Worm (Caenorhabditis elegans) whole organism, L3 larva: ENCODE data around the gene R10D12.8.

Source experiments
- R02D3.7 ChIP-seq: fragments of 150-350 bp; optimal IDR thresholded peaks from 2 replicates; lab custom pipeline; 2014; ENCODE audit warnings: missing biosample characterization, missing genetic modification characterization
- ceh-28 ChIP-seq: fragments of 150-350 bp; optimal IDR thresholded peaks from 2 replicates; lab custom pipeline; 2014; ENCODE audit warnings: missing biosample characterization, missing genetic modification reagents, missing genetic modification characterization
- ceh-82 ChIP-seq: fragments of 150-350 bp; optimal IDR thresholded peaks from 2 replicates; lab custom pipeline; 2014; ENCODE audit warnings: missing biosample characterization, missing genetic modification characterization
- ceh-9 ChIP-seq: sonication (generic microtip); optimal IDR thresholded peaks from 2 replicates; lab custom pipeline; 2018; ENCODE audit warnings: missing biosample characterization, missing genetic modification characterization
- daf-12 ChIP-seq: fragments of 150-350 bp; optimal IDR thresholded peaks from 2 replicates; lab custom pipeline; 2014; ENCODE audit warnings: missing biosample characterization, missing genetic modification reagents, missing genetic modification characterization
- egl-27 ChIP-seq: sonication (generic microtip); optimal IDR thresholded peaks from 4 replicates; lab custom pipeline; 2017; ENCODE audit warnings: missing biosample characterization, missing genetic modification reagents, missing genetic modification characterization
- egl-5 ChIP-seq: fragments of 150-350 bp; optimal IDR thresholded peaks from 2 replicates; lab custom pipeline; 2017; ENCODE audit warnings: missing biosample characterization, missing genetic modification reagents, missing genetic modification characterization, inconsistent platforms
- elt-1 ChIP-seq: fragments of 150-350 bp; optimal IDR thresholded peaks from 2 replicates; lab custom pipeline; 2014; ENCODE audit warnings: missing biosample characterization, missing genetic modification characterization
- elt-2 ChIP-seq: sonication (generic microtip); optimal IDR thresholded peaks from 2 replicates; lab custom pipeline; 2016; ENCODE audit warnings: missing genetic modification reagents, mild to moderate bottlenecking, missing genetic modification characterization, missing compliant biosample characterization
- elt-3 ChIP-seq, 3 experiments: fragments of 150-350 bp in 1 of 3; sonication (generic microtip) in 2 of 3; optimal IDR thresholded peaks; 2 replicates in 2 of 3; 4 replicates in 1 of 3; lab custom pipeline; 2014 to 2017; ENCODE audit warnings: missing biosample characterization in 3 of 3, missing genetic modification characterization in 3 of 3
- eor-1 ChIP-seq, 2 experiments: fragments of 150-350 bp; optimal IDR thresholded peaks; 2 replicates each; lab custom pipeline; 2014 to 2018; ENCODE audit warnings: missing biosample characterization in 2 of 2, missing genetic modification characterization in 2 of 2
- fkh-10 ChIP-seq: sonication (generic microtip); optimal IDR thresholded peaks from 2 replicates; lab custom pipeline; 2017; ENCODE audit warnings: missing biosample characterization, missing genetic modification reagents, missing genetic modification characterization
- fos-1 ChIP-seq: fragments of 150-350 bp; optimal IDR thresholded peaks from 2 replicates; lab custom pipeline; 2014; ENCODE audit warnings: missing biosample characterization, missing genetic modification characterization
- hmg-11 ChIP-seq: sonication (generic microtip); optimal IDR thresholded peaks from 2 replicates; lab custom pipeline; 2016; ENCODE audit warnings: missing genetic modification characterization, missing compliant biosample characterization
- lin-15B ChIP-seq: fragments of 150-350 bp; optimal IDR thresholded peaks from 2 replicates; lab custom pipeline; 2014; ENCODE audit warnings: missing biosample characterization, missing genetic modification characterization
- lin-39 ChIP-seq: fragments of 150-350 bp; optimal IDR thresholded peaks from 2 replicates; lab custom pipeline; 2018; ENCODE audit warnings: missing biosample characterization, missing genetic modification reagents, missing genetic modification characterization
- lsy-12 ChIP-seq: sonication (generic microtip); optimal IDR thresholded peaks from 2 replicates; lab custom pipeline; 2016; ENCODE audit warnings: mild to moderate bottlenecking, missing genetic modification characterization, missing compliant biosample characterization
- mdl-1 ChIP-seq: fragments of 150-350 bp; optimal IDR thresholded peaks from 2 replicates; lab custom pipeline; 2014; ENCODE audit warnings: missing biosample characterization, missing genetic modification characterization
- nfya-1 ChIP-seq: sonication (generic microtip); optimal IDR thresholded peaks from 2 replicates; lab custom pipeline; 2017; ENCODE audit warnings: missing genetic modification characterization, mild to moderate bottlenecking, missing compliant biosample characterization, antibody characterized with exemption, moderate library complexity; ENCODE audit not compliant: insufficient read depth
- nhr-11 ChIP-seq: fragments of 150-350 bp; optimal IDR thresholded peaks from 2 replicates; lab custom pipeline; 2014; ENCODE audit warnings: missing biosample characterization, missing genetic modification characterization
- nhr-23 ChIP-seq: fragments of 150-350 bp; optimal IDR thresholded peaks from 2 replicates; lab custom pipeline; 2014; ENCODE audit warnings: missing biosample characterization, missing genetic modification reagents, missing genetic modification characterization
- nhr-237 ChIP-seq: fragments of 150-350 bp; optimal IDR thresholded peaks from 2 replicates; lab custom pipeline; 2014; ENCODE audit warnings: missing biosample characterization, missing genetic modification characterization
- nhr-28 ChIP-seq: fragments of 150-350 bp; optimal IDR thresholded peaks from 2 replicates; lab custom pipeline; 2014; ENCODE audit warnings: missing biosample characterization, missing genetic modification characterization
- nhr-43 ChIP-seq: sonication (generic microtip); optimal IDR thresholded peaks from 2 replicates; lab custom pipeline; 2016; ENCODE audit warnings: mild to moderate bottlenecking, missing genetic modification characterization, missing compliant biosample characterization; ENCODE audit not compliant: poor library complexity, severe bottlenecking
- nhr-76 ChIP-seq: fragments of 150-350 bp; sonication (generic microtip); optimal IDR thresholded peaks from 5 replicates; lab custom pipeline; 2014; ENCODE audit warnings: missing biosample characterization, missing genetic modification characterization
- nhr-77 ChIP-seq: fragments of 150-350 bp; optimal IDR thresholded peaks from 2 replicates; lab custom pipeline; 2014; ENCODE audit warnings: missing biosample characterization, missing genetic modification characterization
- pha-4 ChIP-seq: fragments of 150-350 bp; optimal IDR thresholded peaks from 2 replicates; lab custom pipeline; 2014; ENCODE audit warnings: missing biosample characterization, missing genetic modification reagents, missing genetic modification characterization
- pqm-1 ChIP-seq: fragments of 150-350 bp; optimal IDR thresholded peaks from 2 replicates; lab custom pipeline; 2017; ENCODE audit warnings: missing biosample characterization, missing genetic modification characterization, inconsistent platforms
- skn-1 ChIP-seq: fragments of 150-350 bp; optimal IDR thresholded peaks from 2 replicates; lab custom pipeline; 2014; ENCODE audit warnings: missing biosample characterization, missing genetic modification characterization
- snpc-4 ChIP-seq: fragments of 150-350 bp; optimal IDR thresholded peaks from 2 replicates; lab custom pipeline; 2014; ENCODE audit warnings: missing biosample characterization, missing genetic modification characterization
- tbx-2 ChIP-seq: sonication (generic microtip); optimal IDR thresholded peaks from 2 replicates; lab custom pipeline; 2016; ENCODE audit warnings: mild to moderate bottlenecking, missing genetic modification characterization, missing compliant biosample characterization
- ztf-11 ChIP-seq: fragments of 150-350 bp; optimal IDR thresholded peaks from 2 replicates; lab custom pipeline; 2014; ENCODE audit warnings: missing biosample characterization, missing genetic modification characterization
- ztf-4 ChIP-seq: fragments of 150-350 bp; optimal IDR thresholded peaks from 2 replicates; lab custom pipeline; 2014; ENCODE audit warnings: missing biosample characterization, missing genetic modification characterization

Gene R10D12.8

DNA sequence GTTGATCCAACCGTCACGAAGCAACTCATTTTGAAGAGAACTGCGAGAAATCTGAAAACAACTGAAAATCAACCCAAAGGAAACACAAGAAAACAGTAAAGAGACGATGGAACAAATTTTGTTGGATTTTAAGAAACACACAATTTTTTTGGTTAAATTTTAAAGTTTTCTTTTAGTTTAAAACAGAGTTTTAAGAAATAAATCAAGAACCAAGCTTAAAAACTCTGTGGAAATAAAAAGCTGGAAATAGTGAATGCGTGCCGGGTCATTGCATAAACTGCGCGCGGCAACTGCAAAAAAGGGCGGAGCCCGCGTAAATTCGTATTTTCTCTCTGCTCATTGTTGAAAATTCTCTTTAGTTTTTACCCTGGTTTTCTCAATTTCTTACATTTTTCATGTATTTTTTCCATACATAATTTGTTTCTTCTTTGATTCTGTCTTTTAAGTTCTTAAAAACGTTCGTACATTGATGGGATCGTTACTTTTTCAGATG lies 8.9 kb upstream of the R10D12.8 start, which contains the start of the genes algn-13 and R10D12.13 (continued):
- peak; percentile 72 for TF ChIP-seq snpc-4 (tag; lab: Kevin White, UChicago)
- TF ChIP-seq ceh-28 = no peak
- no peak for TF ChIP-seq fkh-10 (GFP tag; lab: Kevin White, UChicago)
- no peak for TF ChIP-seq daf-12
- TF ChIP-seq ceh-82 (tag; lab: Kevin White, UChicago) = no peak
- TF ChIP-seq mdl-1 (tag; lab: Kevin White, UChicago) = no peak
- no peak for TF ChIP-seq ztf-4
- TF ChIP-seq tbx-2 (tag; lab: Kevin White, UChicago) = no peak
- peak; percentile 46 for TF ChIP-seq R02D3.7 (tag; lab: Kevin White, UChicago)
- no peak for TF ChIP-seq pqm-1
- no peak for TF ChIP-seq nhr-237 (tag; lab: Kevin White, UChicago)
- no peak for TF ChIP-seq fos-1 (tag; lab: Kevin White, UChicago)

DNA sequence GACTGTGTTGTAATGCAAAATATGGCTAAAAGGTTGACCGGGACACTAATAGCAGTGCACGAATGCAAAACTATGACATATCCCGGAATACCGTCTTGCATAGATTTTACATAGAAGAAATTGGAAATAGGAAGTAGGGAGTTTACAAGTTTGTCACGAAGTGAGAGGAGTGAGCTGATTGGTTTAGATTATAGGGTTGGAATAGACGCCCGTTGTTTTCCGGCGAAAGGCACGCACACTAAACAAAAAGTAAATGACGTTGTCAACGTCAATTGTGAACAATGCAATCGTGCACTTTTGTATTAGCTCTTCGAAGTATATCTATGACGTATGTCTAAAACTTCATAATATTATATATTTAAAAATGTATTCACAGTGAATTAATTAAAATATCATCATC lies 7.8 kb upstream of the R10D12.8 start, which contains the start of gene srh-24:
Gene srh-24, minus strand, starts transcription at position 101 of the 400 bp plus-strand sequence.
- no peak for TF ChIP-seq elt-3 (tag; optimal IDR thresholded peaks at IDR 0.05; lab: Kevin White, UChicago)
- TF ChIP-seq lin-39 (tag; lab: Kevin White, UChicago) = no peak
- no peak for TF ChIP-seq ztf-11 (tag; lab: Kevin White, UChicago)
- no peak for TF ChIP-seq hmg-11 (tag; lab: Kevin White, UChicago)
- no peak for TF ChIP-seq mdl-1 (tag; lab: Kevin White, UChicago)
- TF ChIP-seq pha-4 (tag; lab: Kevin White, UChicago) = no peak
- TF ChIP-seq lsy-12 = no peak
- no peak for TF ChIP-seq nhr-11 (tag; lab: Kevin White, UChicago)
- TF ChIP-seq nhr-28 (tag; lab: Kevin White, UChicago) = no peak
- TF ChIP-seq ceh-9 (tag; lab: Kevin White, UChicago) = no peak
- no peak for TF ChIP-seq elt-1 (tag; lab: Kevin White, UChicago)
- TF ChIP-seq nhr-77 = no peak
- no peak for TF ChIP-seq ceh-28
- no peak for TF ChIP-seq nhr-237 (tag; lab: Kevin White, UChicago)
- no peak for TF ChIP-seq fos-1 (tag; lab: Kevin White, UChicago)
- no peak for TF ChIP-seq nfya-1 (tag; lab: Kevin White, UChicago)
- TF ChIP-seq skn-1 = no peak
- TF ChIP-seq nhr-76 (tag; lab: Kevin White, UChicago) = no peak
- TF ChIP-seq, all 47 proteins: peak for 0

DNA sequence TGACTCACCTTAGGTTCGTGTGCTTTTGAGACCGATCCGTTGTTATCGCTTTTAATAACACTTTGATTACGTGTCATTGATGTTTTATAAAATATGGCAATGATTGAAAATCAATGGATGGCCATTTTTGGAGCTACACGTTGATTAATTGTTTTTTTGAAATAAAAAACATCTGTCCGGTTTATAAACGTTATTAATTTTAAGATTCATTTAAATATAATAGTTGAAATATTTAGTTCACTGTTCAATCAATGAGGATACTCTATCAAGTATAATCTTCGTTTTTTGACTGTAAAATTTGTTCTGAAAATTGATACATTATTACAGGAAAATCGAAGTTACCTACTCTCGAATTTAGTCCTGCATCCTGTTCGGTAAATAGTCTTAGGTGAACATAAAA lies 5.2 kb upstream of the R10D12.8 start, which contains the start of gene R10D12.10:
Gene R10D12.10, minus strand, starts transcription at position 101 of the 400 bp plus-strand sequence.
- TF ChIP-seq lin-15B (no peak), nhr-43 (tag; lab: Kevin White, UChicago) (no peak), daf-12 (no peak)

DNA sequence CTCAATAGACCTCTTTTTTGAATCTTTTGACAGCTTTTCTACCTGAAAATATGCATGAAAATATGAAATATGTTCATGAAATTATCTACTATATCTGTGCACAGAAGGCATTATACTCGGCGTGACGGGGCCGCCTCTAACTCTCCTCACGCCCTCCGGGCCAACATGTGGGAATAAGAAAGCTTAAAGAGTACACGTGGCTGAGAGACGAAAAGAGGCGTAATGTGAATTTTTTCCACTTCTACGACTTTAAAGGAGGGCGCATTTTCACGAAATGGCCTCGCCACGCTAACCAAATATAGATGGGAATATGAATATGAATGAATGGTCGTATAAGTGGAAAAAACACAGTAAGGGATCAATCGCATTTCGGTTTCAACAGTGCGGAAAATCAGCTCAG lies 4.6 kb upstream of the R10D12.8 start:
- TF ChIP-seq nhr-76 (tag; lab: Kevin White, UChicago) (no peak), ztf-4 (no peak), fkh-10 (GFP tag; lab: Kevin White, UChicago) (no peak), eor-1 (tag; optimal IDR thresholded peaks at IDR 0.05; lab: Kevin White, UChicago) (no peak), elt-1 (tag; lab: Kevin White, UChicago) (no peak), egl-5 (tag; lab: Kevin White, UChicago) (no peak), nhr-237 (tag; lab: Kevin White, UChicago) (no peak), nhr-11 (tag; lab: Kevin White, UChicago) (no peak), hmg-11 (tag; lab: Kevin White, UChicago) (no peak), egl-27 (no peak)

ce11 chrV:13955370-13956089 lies 2.4 kb upstream of the R10D12.8 start:
- TF ChIP-seq eor-1 (tag; optimal IDR thresholded peaks at IDR 0.05; lab: Kevin White, UChicago) = no peak
- TF ChIP-seq elt-2 (tag; lab: Kevin White, UChicago) = peak; percentile 30
- TF ChIP-seq nhr-23 (tag; lab: Kevin White, UChicago) = no peak
- TF ChIP-seq pqm-1 = peak; percentile 54
